Fruit fly (Drosophila melanogaster) whole organism, pupa: Measurements from ENCODE around the gene CG42724.
A peak's percentile ranks its signal among the peaks of the same experiment; 100 is the strongest.

Experiments used
- CG32121 ChIP-seq: fragments of 200-800 bp; sonication (Bioruptor generic); IDR thresholded peaks from 2 replicates; pipeline ENCODE4 v1.3.6; 2022; ENCODE audit warnings: missing biosample characterization, missing genetic modification characterization
- CG34367 ChIP-seq: fragments of 200-800 bp; sonication (Bioruptor generic); optimal IDR thresholded peaks from 2 replicates; lab custom pipeline; 2018; ENCODE audit warnings: missing biosample characterization, mild to moderate bottlenecking, missing genetic modification characterization
- CG8301 ChIP-seq: fragments of 200-800 bp; sonication (Bioruptor generic); optimal IDR thresholded peaks from 2 replicates; lab custom pipeline; 2018; ENCODE audit warnings: missing biosample characterization, mild to moderate bottlenecking, missing genetic modification characterization
- Pif1A ChIP-seq: fragments of 200-800 bp; sonication (Bioruptor generic); optimal IDR thresholded peaks from 3 replicates; lab custom pipeline; 2016; ENCODE audit warnings: missing biosample characterization, missing genetic modification characterization
- rn ChIP-seq: fragments of 200-800 bp; sonication (Bioruptor generic); IDR thresholded peaks from 2 replicates; pipeline ENCODE4 v1.3.6; 2022; ENCODE audit warnings: missing biosample characterization, missing genetic modification characterization

dm6 chr3R:6414439-6415344 is 46.6 kb upstream of the CG42724 start:
- TF ChIP-seq CG34367, result no peak
- TF ChIP-seq Pif1A (GFP tag; lab: Kevin White, UChicago), result no peak
- peak; percentile 32 for TF ChIP-seq CG8301
- TF ChIP-seq CG32121 (GFP tag; lab: Robert Waterston, UW), result no peak
- no peak for TF ChIP-seq rn (GFP tag; lab: Robert Waterston, UW)
